Fruit fly (Drosophila melanogaster) whole organism, embryonic: ENCODE data around the gene CG32847.

ENCODE experiments used
- B-H2 ChIP-seq: fragments of 200-800 bp; sonication (Bioruptor generic); optimal IDR thresholded peaks from 2 replicates; lab custom pipeline; 2018; ENCODE audit warnings: missing biosample characterization, mild to moderate bottlenecking, missing genetic modification characterization
- Bteb2 ChIP-seq: fragments of 200-800 bp; sonication (Bioruptor generic); optimal IDR thresholded peaks from 2 replicates; lab custom pipeline; 2016; ENCODE audit warnings: missing biosample characterization, missing genetic modification characterization
- CG10267 ChIP-seq: fragments of 200-800 bp; sonication (Bioruptor generic); optimal IDR thresholded peaks from 2 replicates; lab custom pipeline; 2018; ENCODE audit warnings: missing biosample characterization, mild to moderate bottlenecking, missing genetic modification characterization, moderate library complexity
- CG11723 ChIP-seq: fragments of 200-800 bp; sonication (Bioruptor generic); optimal IDR thresholded peaks from 2 replicates; lab custom pipeline; 2017; ENCODE audit warnings: missing biosample characterization, mild to moderate bottlenecking, missing genetic modification characterization
- CG12236 ChIP-seq: fragments of 200-800 bp; sonication (Bioruptor generic); optimal IDR thresholded peaks from 2 replicates; lab custom pipeline; 2016; ENCODE audit warnings: missing biosample characterization, missing genetic modification characterization
- CG14860 ChIP-seq: fragments of 200-800 bp; sonication (Bioruptor generic); IDR thresholded peaks from 3 replicates; pipeline ENCODE4 v1.3.6; 2022; ENCODE audit warnings: missing biosample characterization, missing genetic modification characterization; ENCODE audit not compliant: partially characterized antibody
- CG15011 ChIP-seq: fragments of 200-800 bp; sonication (Bioruptor generic); optimal IDR thresholded peaks from 3 replicates; lab custom pipeline; 2018; ENCODE audit warnings: missing biosample characterization, mild to moderate bottlenecking, missing genetic modification characterization
- CG17912 ChIP-seq: fragments of 200-800 bp; sonication (Bioruptor generic); optimal IDR thresholded peaks from 2 replicates; lab custom pipeline; 2018; ENCODE audit warnings: missing biosample characterization, mild to moderate bottlenecking, missing genetic modification characterization
- CG2129 ChIP-seq: fragments of 200-800 bp; sonication (Bioruptor generic); IDR thresholded peaks from 2 replicates; pipeline ENCODE4 v1.3.6; 2022; ENCODE audit warnings: missing biosample characterization, missing genetic modification characterization; ENCODE audit not compliant: partially characterized antibody
- CG32532 ChIP-seq: fragments of 200-800 bp; sonication (Bioruptor generic); IDR thresholded peaks from 2 replicates; pipeline ENCODE4 v1.3.6; 2022; ENCODE audit warnings: missing biosample characterization, missing genetic modification characterization
- CG33557 ChIP-seq: fragments of 200-800 bp; sonication (Bioruptor generic); optimal IDR thresholded peaks from 2 replicates; lab custom pipeline; 2019; ENCODE audit warnings: missing biosample characterization, mild to moderate bottlenecking, missing genetic modification characterization, moderate library complexity
- CG4424 ChIP-seq: fragments of 200-800 bp; sonication (Bioruptor generic); optimal IDR thresholded peaks from 3 replicates; lab custom pipeline; 2016; ENCODE audit warnings: missing biosample characterization, missing genetic modification characterization
- CG4820 ChIP-seq: fragments of 200-800 bp; sonication (Bioruptor generic); optimal IDR thresholded peaks from 3 replicates; lab custom pipeline; 2016; ENCODE audit warnings: missing biosample characterization, missing genetic modification characterization
- CG7786 ChIP-seq: fragments of 200-800 bp; sonication (Bioruptor generic); optimal IDR thresholded peaks from 2 replicates; lab custom pipeline; 2016; ENCODE audit warnings: missing biosample characterization, missing genetic modification characterization
- CG7839 ChIP-seq: fragments of 200-800 bp; sonication (Bioruptor generic); optimal IDR thresholded peaks from 3 replicates; lab custom pipeline; 2018; ENCODE audit warnings: missing biosample characterization, mild to moderate bottlenecking, missing genetic modification characterization, moderate library complexity
- CG8290 ChIP-seq, 3 experiments: fragments of 200-800 bp; sonication (Bioruptor generic); optimal IDR thresholded peaks; 2 replicates each; lab custom pipeline; 2016 to 2019; ENCODE audit warnings: missing biosample characterization in 3 of 3, missing genetic modification characterization in 3 of 3, mild to moderate bottlenecking in 2 of 3, moderate library complexity in 1 of 3
- CG9727 ChIP-seq: fragments of 200-800 bp; sonication (Bioruptor generic); optimal IDR thresholded peaks from 3 replicates; lab custom pipeline; 2017; ENCODE audit warnings: missing biosample characterization, mild to moderate bottlenecking, missing genetic modification characterization
- CG9817 ChIP-seq: fragments of 200-800 bp; sonication (Bioruptor generic); optimal IDR thresholded peaks from 2 replicates; lab custom pipeline; 2018; ENCODE audit warnings: missing biosample characterization, mild to moderate bottlenecking, missing genetic modification characterization, moderate library complexity
- CrebB ChIP-seq: fragments of 200-800 bp; sonication (Bioruptor generic); optimal IDR thresholded peaks from 3 replicates; lab custom pipeline; 2018; ENCODE audit warnings: missing biosample characterization, mild to moderate bottlenecking, missing genetic modification characterization
- Dip2 ChIP-seq: fragments of 200-800 bp; sonication (Bioruptor generic); IDR thresholded peaks from 2 replicates; pipeline ENCODE4 v1.3.6; 2022; ENCODE audit warnings: missing biosample characterization, missing genetic modification characterization
- Elba2 ChIP-seq: fragments of 200-800 bp; sonication (Bioruptor generic); optimal IDR thresholded peaks from 3 replicates; lab custom pipeline; 2016; ENCODE audit warnings: missing biosample characterization, missing genetic modification characterization
- Ets97D ChIP-seq: fragments of 200-800 bp; sonication (Bioruptor generic); optimal IDR thresholded peaks from 3 replicates; lab custom pipeline; 2016; ENCODE audit warnings: missing biosample characterization, missing genetic modification characterization
- H2.0 ChIP-seq: fragments of 200-800 bp; sonication (Bioruptor generic); IDR thresholded peaks from 2 replicates; pipeline ENCODE4 v1.3.6; 2022; ENCODE audit warnings: missing biosample characterization, missing genetic modification characterization
- HmgD ChIP-seq: fragments of 200-800 bp; sonication (Bioruptor generic); optimal IDR thresholded peaks from 3 replicates; lab custom pipeline; 2016; ENCODE audit warnings: missing biosample characterization, missing genetic modification characterization
- Hsf ChIP-seq: fragments of 200-800 bp; sonication (Bioruptor generic); optimal IDR thresholded peaks from 3 replicates; lab custom pipeline; 2016; ENCODE audit warnings: missing biosample characterization, missing genetic modification characterization
- Mad ChIP-seq: fragments of 200-800 bp; sonication (Bioruptor generic); optimal IDR thresholded peaks from 2 replicates; lab custom pipeline; 2016; ENCODE audit warnings: missing biosample characterization, missing genetic modification characterization
- Opbp ChIP-seq: fragments of 200-800 bp; sonication (Bioruptor generic); IDR thresholded peaks from 3 replicates; pipeline ENCODE4 v1.3.6; 2022; ENCODE audit warnings: missing biosample characterization, missing genetic modification characterization; ENCODE audit not compliant: partially characterized antibody
- Vsx1 ChIP-seq: fragments of 200-800 bp; sonication (Bioruptor generic); optimal IDR thresholded peaks from 2 replicates; lab custom pipeline; 2017; ENCODE audit warnings: missing biosample characterization, mild to moderate bottlenecking, missing genetic modification characterization, missing genetic modification reagents
- az2 ChIP-seq: fragments of 200-800 bp; sonication (Bioruptor generic); optimal IDR thresholded peaks from 3 replicates; lab custom pipeline; 2016; ENCODE audit warnings: missing biosample characterization, missing genetic modification characterization
- bab2 ChIP-seq: fragments of 200-800 bp; sonication (Bioruptor generic); optimal IDR thresholded peaks from 2 replicates; lab custom pipeline; 2016; ENCODE audit warnings: missing biosample characterization, missing genetic modification characterization
- btn ChIP-seq: fragments of 200-800 bp; sonication (Bioruptor generic); optimal IDR thresholded peaks from 2 replicates; lab custom pipeline; 2016; ENCODE audit warnings: missing biosample characterization, missing genetic modification characterization
- chinmo ChIP-seq: fragments of 200-800 bp; sonication (Bioruptor generic); IDR thresholded peaks from 4 replicates; pipeline ENCODE4 v1.3.6; 2022; ENCODE audit warnings: missing biosample characterization, missing genetic modification characterization; ENCODE audit not compliant: partially characterized antibody
- chn ChIP-seq: fragments of 200-800 bp; sonication (Bioruptor generic); optimal IDR thresholded peaks from 2 replicates; lab custom pipeline; 2016; ENCODE audit warnings: missing biosample characterization, missing genetic modification characterization
- dimm ChIP-seq: fragments of 200-800 bp; sonication (Bioruptor generic); IDR thresholded peaks from 2 replicates; pipeline ENCODE4 v1.3.6; 2022; ENCODE audit warnings: missing biosample characterization, missing genetic modification characterization
- en ChIP-seq: fragments of 200-800 bp; sonication (Bioruptor generic); optimal IDR thresholded peaks from 2 replicates; lab custom pipeline; 2016; ENCODE audit warnings: missing biosample characterization, missing genetic modification characterization
- hth ChIP-seq: fragments of >200 bp; optimal IDR thresholded peaks from 2 replicates; lab custom pipeline; 2017; ENCODE audit warnings: inconsistent platforms
- jigr1 ChIP-seq: fragments of 200-800 bp; sonication (Bioruptor generic); IDR thresholded peaks from 3 replicates; pipeline ENCODE4 v1.3.6; 2022; ENCODE audit warnings: missing biosample characterization, missing genetic modification characterization
- kni ChIP-seq: fragments of 200-800 bp; sonication (Bioruptor generic); optimal IDR thresholded peaks from 3 replicates; lab custom pipeline; 2017; ENCODE audit warnings: mild to moderate bottlenecking, missing biosample characterization, missing genetic modification reagents, missing genetic modification characterization
- lilli ChIP-seq: fragments of 200-800 bp; sonication (Bioruptor generic); optimal IDR thresholded peaks from 3 replicates; lab custom pipeline; 2016; ENCODE audit warnings: missing biosample characterization, missing genetic modification characterization
- maf-S ChIP-seq: fragments of 200-800 bp; sonication (Bioruptor generic); optimal IDR thresholded peaks from 2 replicates; lab custom pipeline; 2016; ENCODE audit warnings: missing biosample characterization, missing genetic modification characterization
- mirr ChIP-seq: fragments of 200-800 bp; sonication (Bioruptor generic); optimal IDR thresholded peaks from 3 replicates; lab custom pipeline; 2018; ENCODE audit warnings: missing biosample characterization, mild to moderate bottlenecking, missing genetic modification characterization
- prd ChIP-seq, 3 experiments: fragments of >200 bp in 2 of 3; fragments of 200-800 bp in 1 of 3; sonication (Bioruptor generic) in 1 of 3; optimal IDR thresholded peaks in 2 of 3; IDR thresholded peaks in 1 of 3; 2 replicates in 2 of 3; 3 replicates in 1 of 3; pipeline versions ENCODE4 v1.3.6 to Lab custom; 2017 to 2022; ENCODE audit warnings: missing biosample characterization in 1 of 3, missing genetic modification characterization in 1 of 3
- sc ChIP-seq, 3 experiments: fragments of >200 bp in 2 of 3; fragments of 200-800 bp in 1 of 3; sonication (Bioruptor generic) in 1 of 3; optimal IDR thresholded peaks; 2 replicates in 2 of 3; 3 replicates in 1 of 3; lab custom pipeline; 2017; ENCODE audit warnings: mild to moderate bottlenecking in 1 of 3, missing biosample characterization in 1 of 3, missing genetic modification characterization in 1 of 3, missing genetic modification reagents in 1 of 3
- seq ChIP-seq: fragments of 200-800 bp; sonication (Bioruptor generic); IDR thresholded peaks from 2 replicates; pipeline ENCODE4 v1.3.6; 2022; ENCODE audit warnings: missing biosample characterization, missing genetic modification characterization
- sim ChIP-seq: fragments of 200-800 bp; sonication (Bioruptor generic); IDR thresholded peaks from 2 replicates; pipeline ENCODE4 v1.3.6; 2022; ENCODE audit warnings: missing biosample characterization, missing genetic modification characterization
- sima ChIP-seq: fragments of 200-800 bp; sonication (Bioruptor generic); optimal IDR thresholded peaks from 2 replicates; lab custom pipeline; 2016; ENCODE audit warnings: missing biosample characterization, missing genetic modification characterization
- unc-4 ChIP-seq: fragments of 200-800 bp; sonication (Bioruptor generic); IDR thresholded peaks from 2 replicates; pipeline ENCODE4 v1.3.6; 2022; ENCODE audit warnings: missing biosample characterization, missing genetic modification characterization; ENCODE audit not compliant: partially characterized antibody
- wor ChIP-seq: fragments of 200-800 bp; sonication (Bioruptor generic); IDR thresholded peaks from 2 replicates; pipeline ENCODE4 v1.3.6; 2022; ENCODE audit warnings: missing biosample characterization, missing genetic modification characterization

CG32847 gene

dm6 chr3L:15104849-15105555, 16.4 kb upstream of the CG32847 start (continued):
- TF ChIP-seq unc-4 (GFP tag; lab: Robert Waterston, UW): no peak
- TF ChIP-seq CG33557 (GFP tag; lab: Kevin White, UChicago): no peak
- TF ChIP-seq Vsx1 (GFP tag; lab: Kevin White, UChicago): peak; percentile 36
- peak; percentile 19; the same call in 1 of the 2 replicates for TF ChIP-seq H2.0 (GFP tag; lab: Robert Waterston, UW)
- TF ChIP-seq B-H2: peak; percentile 27
- TF ChIP-seq CrebB (tag; lab: Kevin White, UChicago): no peak
- TF ChIP-seq Elba2 (GFP tag; lab: Kevin White, UChicago): no peak
- peak; percentile 75 for TF ChIP-seq CG7786 (GFP tag; lab: Kevin White, UChicago)
- no peak for TF ChIP-seq sim
- no peak for TF ChIP-seq CG8290 (GFP tag; optimal IDR thresholded peaks at IDR 0.05; lab: Kevin White, UChicago)
- TF ChIP-seq CG8290 (tag; optimal IDR thresholded peaks at IDR 0.05; lab: Kevin White, UChicago): peak in 1 of 2 experiments; percentile 51
- peak; percentile 2 for TF ChIP-seq en (GFP tag; lab: Kevin White, UChicago)
- peak; percentile 44 for TF ChIP-seq chn (GFP tag; lab: Kevin White, UChicago)
- peak; percentile 42 for TF ChIP-seq Mad
- peak; percentile 43 for TF ChIP-seq Bteb2 (GFP tag; lab: Kevin White, UChicago)
- peak; percentile 49; the same call in 1 of the 3 replicates for TF ChIP-seq jigr1
- peak; percentile 20 for TF ChIP-seq CG10267 (tag; lab: Kevin White, UChicago)
- TF ChIP-seq CG17912 (GFP tag; lab: Kevin White, UChicago): no peak
- TF ChIP-seq prd (optimal IDR thresholded peaks at IDR 0.05; lab: Kevin White, UChicago): no peak
- TF ChIP-seq prd (GFP tag; IDR thresholded peaks at IDR 0.05; lab: Robert Waterston, UW): peak; percentile 72; the same call in 2 of the 3 replicates
- peak; percentile 56 for TF ChIP-seq CG9727 (GFP tag; lab: Kevin White, UChicago)
- no peak for TF ChIP-seq CG4820 (GFP tag; lab: Kevin White, UChicago)
- peak; percentile 23 for TF ChIP-seq CG12236
- TF ChIP-seq sima: no peak
- TF ChIP-seq hth (lab: Kevin White, UChicago): no peak
- peak; percentile 47 for TF ChIP-seq CG4424 (GFP tag; lab: Kevin White, UChicago)
- TF ChIP-seq btn (GFP tag; lab: Kevin White, UChicago): no peak
- TF ChIP-seq seq: no peak
- TF ChIP-seq az2: peak; percentile 32
- TF ChIP-seq Ets97D: peak; percentile 2
- no peak for TF ChIP-seq kni
- TF ChIP-seq CG14860 (GFP tag; lab: Robert Waterston, UW): no peak
- no peak for TF ChIP-seq Dip2
- TF ChIP-seq HmgD (GFP tag; lab: Kevin White, UChicago): no peak
- no peak for TF ChIP-seq Opbp (GFP tag; lab: Robert Waterston, UW)
- TF ChIP-seq bab2: peak; percentile 41
- TF ChIP-seq mirr: no peak
- TF ChIP-seq maf-S (GFP tag; lab: Kevin White, UChicago): peak; percentile 1
- peak; percentile 69 for TF ChIP-seq CG7839 (tag; lab: Kevin White, UChicago)
- TF ChIP-seq sc (optimal IDR thresholded peaks at IDR 0.05; lab: Kevin White, UChicago): no peak
- no peak for TF ChIP-seq sc (GFP tag; optimal IDR thresholded peaks at IDR 0.05; lab: Kevin White, UChicago)
- peak; percentile 58 for TF ChIP-seq CG32532
- no peak for TF ChIP-seq CG2129 (GFP tag; lab: Robert Waterston, UW)
- TF ChIP-seq wor (GFP tag; lab: Robert Waterston, UW): no peak
- TF ChIP-seq CG15011 (GFP tag; lab: Kevin White, UChicago): peak; percentile 34
- no peak; the same call in 2 of the 4 replicates for TF ChIP-seq chinmo
- TF ChIP-seq CG11723 (GFP tag; lab: Kevin White, UChicago): peak; percentile 24
- peak; percentile 68 for TF ChIP-seq Hsf (GFP tag; lab: Kevin White, UChicago)
- TF ChIP-seq dimm (GFP tag; lab: Robert Waterston, UW): no peak
- TF ChIP-seq CG9817: peak; percentile 46
- peak; percentile 85 for TF ChIP-seq lilli (GFP tag; lab: Kevin White, UChicago)
